Fruit fly (Drosophila melanogaster) Kc167 (cell line): ENCODE measurements around the gene Ptx1.

ENCODE experiments used
- Myc ChIP-seq: fragments of >200 bp; optimal IDR thresholded peaks from 2 replicates; lab custom pipeline; 2017; ENCODE audit warnings: missing external identifiers
- Sin3A ChIP-seq: fragments of >200 bp; optimal IDR thresholded peaks from 2 replicates; lab custom pipeline; 2018; ENCODE audit warnings: missing external identifiers
- h ChIP-seq: fragments of >200 bp; optimal IDR thresholded peaks from 3 replicates; lab custom pipeline; 2018; ENCODE audit warnings: missing external identifiers
- psq ChIP-seq: fragments of >200 bp; optimal IDR thresholded peaks from 2 replicates; lab custom pipeline; 2017; ENCODE audit warnings: missing external identifiers

- no peak for TF ChIP-seq psq (lab: Kevin White, UChicago)
- no peak for TF ChIP-seq h (lab: Kevin White, UChicago)
- no peak for TF ChIP-seq Myc (lab: Kevin White, UChicago)
- no peak for TF ChIP-seq Sin3A (lab: Kevin White, UChicago)
These were observed 48.6 kb upstream of the Ptx1 start for dm6 chr3R:30863971-30864370.
